Worm (Caenorhabditis elegans) whole organism, L4/young adult: Measurements from ENCODE around the gene W02D7.12.

Experiments used
- W03F9.2 ChIP-seq: fragments of 150-350 bp; optimal IDR thresholded peaks from 2 replicates; lab custom pipeline; 2014; ENCODE audit warnings: missing biosample characterization, missing genetic modification characterization
- dao-5 ChIP-seq: sonication (generic microtip); optimal IDR thresholded peaks from 2 replicates; lab custom pipeline; 2016; ENCODE audit warnings: missing genotype, missing genetic modification characterization, moderate library complexity, missing compliant biosample characterization
- him-1 ChIP-seq: sonication (generic microtip); optimal IDR thresholded peaks from 2 replicates; lab custom pipeline; 2016; ENCODE audit warnings: missing genotype, missing genetic modification reagents, missing genetic modification characterization, missing compliant biosample characterization

The W02D7.12 gene

ce11 chrV:8311210-8311609 lies at the start of gene W02D7.12:
W02D7.12 (plus strand) TSS chrV:8311510.
- TF ChIP-seq dao-5, result no peak
- no peak for TF ChIP-seq W03F9.2 (tag; lab: Kevin White, UChicago)
- TF ChIP-seq him-1 (tag; lab: Kevin White, UChicago), result no peak

- TF ChIP-seq W03F9.2 (tag; lab: Kevin White, UChicago) (no peak), dao-5 (no peak), him-1 (tag; lab: Kevin White, UChicago) (no peak)
Measured at ce11 chrV:8262212-8262611, 49.1 kb upstream of the W02D7.12 start.

- TF ChIP-seq W03F9.2 (tag; lab: Kevin White, UChicago) (no peak), him-1 (tag; lab: Kevin White, UChicago) (no peak), dao-5 (no peak)
Measured at ce11 chrV:8263466-8263865, 47.8 kb upstream of the W02D7.12 start, which contains the start of gene C16D9.8. C16D9.8 (minus strand) TSS chrV:8263566.

ce11 chrV:8263941-8264340 lies 47.4 kb upstream of the W02D7.12 start, which contains the start of gene C16D9.9:
C16D9.9 (plus strand) TSS chrV:8264241.
- TF ChIP-seq him-1 (tag; lab: Kevin White, UChicago) (no peak), W03F9.2 (tag; lab: Kevin White, UChicago) (no peak), dao-5 (no peak)

ce11 chrV:8266232-8266631 lies 45.1 kb upstream of the W02D7.12 start, which contains the start of gene F21F8.5:
F21F8.5 (minus strand) TSS chrV:8266332.
- TF ChIP-seq W03F9.2 (tag; lab: Kevin White, UChicago), result no peak
- no peak for TF ChIP-seq him-1 (tag; lab: Kevin White, UChicago)
- no peak for TF ChIP-seq dao-5

- TF ChIP-seq him-1 (tag; lab: Kevin White, UChicago), result no peak
- no peak for TF ChIP-seq dao-5
- no peak for TF ChIP-seq W03F9.2 (tag; lab: Kevin White, UChicago)
Measured at ce11 chrV:8267275-8267674, 44.0 kb upstream of the W02D7.12 start.

- TF ChIP-seq W03F9.2 (tag; lab: Kevin White, UChicago), result no peak
- TF ChIP-seq him-1 (tag; lab: Kevin White, UChicago), result no peak
- no peak for TF ChIP-seq dao-5
Measured at ce11 chrV:8268902-8269301, 42.4 kb upstream of the W02D7.12 start, which contains the start of the genes asp-6 and asp-12. asp-6 (minus strand) TSS chrV:8268937. asp-12 (plus strand) TSS chrV:8269210.

DNA sequence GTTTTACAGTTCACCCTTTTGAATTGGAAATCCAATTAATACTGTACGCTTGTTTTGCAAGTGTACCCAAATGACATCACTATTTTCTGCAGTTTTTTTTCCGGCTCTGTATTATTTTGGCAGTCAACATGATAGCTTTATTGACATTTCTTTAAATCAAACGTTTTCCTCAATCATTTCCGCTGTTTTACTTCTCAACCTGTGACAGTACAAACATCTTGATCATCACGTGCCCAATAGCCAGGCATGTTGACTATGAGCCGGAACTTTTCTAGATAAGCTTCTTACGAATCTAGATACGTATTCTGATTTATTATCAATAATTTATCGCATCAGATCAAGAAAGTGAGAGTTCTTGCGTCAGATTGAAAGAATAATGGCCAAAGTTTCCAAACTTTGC lies 41.4 kb upstream of the W02D7.12 start:
- TF ChIP-seq dao-5 (no peak), him-1 (tag; lab: Kevin White, UChicago) (no peak)

DNA sequence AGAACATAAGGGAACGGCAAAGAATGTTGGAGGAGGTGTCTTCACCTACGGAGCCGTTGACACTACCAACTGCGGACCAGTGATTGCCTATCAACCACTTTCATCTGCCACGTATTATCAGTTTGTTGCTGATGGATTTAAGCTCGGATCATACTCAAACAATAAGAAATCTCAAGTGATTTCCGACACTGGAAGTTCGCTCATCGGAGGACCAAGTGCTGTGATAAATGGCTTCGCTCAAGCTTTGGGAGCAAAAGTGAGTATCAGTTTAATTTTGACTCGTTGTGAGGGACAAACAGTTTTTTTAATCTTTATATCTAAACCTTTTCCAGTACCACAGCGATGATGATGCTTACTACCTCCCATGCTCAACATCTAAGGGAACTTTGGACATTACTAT lies 39.9 kb upstream of the W02D7.12 start:
- TF ChIP-seq dao-5 (no peak), him-1 (tag; lab: Kevin White, UChicago) (no peak), W03F9.2 (tag; lab: Kevin White, UChicago) (no peak)

DNA sequence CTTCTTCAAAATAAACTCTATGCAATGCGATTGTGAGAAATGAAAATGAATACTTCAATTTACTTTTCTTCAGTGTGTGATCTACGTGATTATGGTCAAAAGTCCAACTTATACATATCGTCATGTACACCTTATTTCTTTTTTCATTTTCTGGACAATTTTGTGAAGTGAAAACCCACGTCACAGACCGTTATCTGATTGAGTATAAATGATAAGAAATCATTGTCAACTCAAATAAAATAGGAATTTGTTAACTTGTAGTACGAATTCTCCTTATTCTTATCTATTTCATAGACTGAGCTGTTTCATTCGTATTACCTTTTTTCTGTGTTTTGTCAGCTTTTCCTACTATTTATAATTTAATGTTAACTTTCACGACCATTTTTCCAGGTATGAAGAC lies 39.3 kb upstream of the W02D7.12 start, which contains the start of gene asp-5:
asp-5 (plus strand) TSS at position 391 of the 400 bp plus-strand sequence.
- TF ChIP-seq W03F9.2 (tag; lab: Kevin White, UChicago) (no peak), dao-5 (no peak), him-1 (tag; lab: Kevin White, UChicago) (no peak)

DNA sequence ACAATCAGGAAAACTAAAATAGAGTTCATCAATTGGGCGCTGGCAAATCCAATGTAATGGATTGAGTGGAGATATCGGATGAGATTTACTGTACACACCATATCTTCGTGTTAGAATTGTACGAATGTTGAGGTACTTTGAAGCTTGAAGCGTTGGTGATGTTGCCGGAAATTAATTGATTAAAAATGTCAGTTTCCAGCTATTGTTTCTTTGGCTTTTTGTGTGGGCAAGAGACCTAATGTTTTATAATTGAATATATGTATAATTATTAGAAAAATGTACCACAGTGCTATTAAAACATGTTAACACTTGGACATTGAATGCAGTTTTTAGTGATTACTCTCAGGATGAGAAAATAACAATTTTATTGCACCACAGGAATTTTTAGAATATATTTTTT lies 32.5 kb upstream of the W02D7.12 start, which contains the start of gene str-136:
str-136 (minus strand) TSS at position 101 of the 400 bp plus-strand sequence.
- TF ChIP-seq W03F9.2 (tag; lab: Kevin White, UChicago) (no peak), him-1 (tag; lab: Kevin White, UChicago) (no peak), dao-5 (no peak)

- no peak for TF ChIP-seq dao-5
- TF ChIP-seq W03F9.2 (tag; lab: Kevin White, UChicago), result no peak
- no peak for TF ChIP-seq him-1 (tag; lab: Kevin White, UChicago)
Measured at ce11 chrV:8280770-8281169, 30.5 kb upstream of the W02D7.12 start, which contains the start of gene str-135. str-135 (minus strand) TSS chrV:8280870.

- no peak for TF ChIP-seq W03F9.2 (tag; lab: Kevin White, UChicago)
- no peak for TF ChIP-seq dao-5
- no peak for TF ChIP-seq him-1 (tag; lab: Kevin White, UChicago)
Measured at ce11 chrV:8281646-8282045, 29.7 kb upstream of the W02D7.12 start.

- TF ChIP-seq W03F9.2 (tag; lab: Kevin White, UChicago) (no peak), dao-5 (no peak), him-1 (tag; lab: Kevin White, UChicago) (no peak)
Measured at ce11 chrV:8282933-8283332, 28.4 kb upstream of the W02D7.12 start.

ce11 chrV:8284800-8285199 lies 26.5 kb upstream of the W02D7.12 start, which contains the start of gene slc-17.5:
slc-17.5 (minus strand) TSS chrV:8284900.
- no peak for TF ChIP-seq him-1 (tag; lab: Kevin White, UChicago)
- TF ChIP-seq dao-5, result no peak
- no peak for TF ChIP-seq W03F9.2 (tag; lab: Kevin White, UChicago)
